Worm (Caenorhabditis elegans) whole organism, young adult: ENCODE results near the gene F49F1.9.
"Not testable (repeated sequence)": the region's sequence is repeated elsewhere in the genome, so short reads cannot be mapped to it uniquely, and the experiment has no call there.

Experiments
- D2030.7 ChIP-seq: fragments of 200-800 bp; sonication (Bioruptor generic); IDR thresholded peaks from 2 replicates; pipeline ENCODE4 v1.3.6; 2022; ENCODE audit warnings: missing genetic modification reagents, missing genetic modification characterization, missing compliant biosample characterization
- F33H1.4 ChIP-seq: fragments of 200-800 bp; sonication (Bioruptor generic); IDR thresholded peaks from 2 replicates; pipeline ENCODE4 v1.3.6; 2022; ENCODE audit warnings: missing genetic modification reagents, missing genetic modification characterization, missing compliant biosample characterization
- F55B11.4 ChIP-seq: sonication (generic microtip); optimal IDR thresholded peaks from 2 replicates; lab custom pipeline; 2016; ENCODE audit warnings: missing compliant biosample characterization, missing genetic modification characterization, borderline replicate concordance; ENCODE audit not compliant: insufficient read depth
- F57C9.4 ChIP-seq: sonication (generic microtip); optimal IDR thresholded peaks from 2 replicates; lab custom pipeline; 2017; ENCODE audit warnings: mild to moderate bottlenecking, missing genetic modification characterization, missing compliant biosample characterization
- K12H6.12 ChIP-seq: fragments of 200-800 bp; sonication (Bioruptor generic); optimal IDR thresholded peaks from 2 replicates; lab custom pipeline; 2018; ENCODE audit warnings: mild to moderate bottlenecking, missing genetic modification characterization, missing compliant biosample characterization
- T26A5.8 ChIP-seq: sonication (generic microtip); optimal IDR thresholded peaks from 2 replicates; lab custom pipeline; 2016; ENCODE audit warnings: missing genetic modification characterization, missing compliant biosample characterization
- Y53F4B.3 ChIP-seq: fragments of 200-800 bp; sonication (Bioruptor generic); IDR thresholded peaks from 2 replicates; pipeline ENCODE4 v1.3.6; 2022; ENCODE audit warnings: missing genetic modification reagents, missing genetic modification characterization, missing compliant biosample characterization
- Y95B8A.8 ChIP-seq: fragments of 200-800 bp; sonication (Bioruptor generic); IDR thresholded peaks from 2 replicates; pipeline ENCODE4 v1.3.6; 2022; ENCODE audit warnings: missing genetic modification reagents, missing genetic modification characterization, missing compliant biosample characterization
- akir-1 ChIP-seq: fragments of 200-800 bp; sonication (Bioruptor generic); optimal IDR thresholded peaks from 2 replicates; lab custom pipeline; 2018; ENCODE audit warnings: mild to moderate bottlenecking, missing genetic modification characterization, moderate library complexity, missing compliant biosample characterization
- aptf-3 ChIP-seq: fragments of 200-800 bp; sonication (Bioruptor generic); IDR thresholded peaks from 2 replicates; pipeline ENCODE4 v1.3.6; 2022; ENCODE audit warnings: missing genetic modification characterization, missing compliant biosample characterization
- atf-7 ChIP-seq: sonication (generic microtip); optimal IDR thresholded peaks from 2 replicates; lab custom pipeline; 2017; ENCODE audit warnings: mild to moderate bottlenecking, missing genetic modification characterization, missing compliant biosample characterization
- attf-5 ChIP-seq: fragments of 200-800 bp; sonication (Bioruptor generic); optimal IDR thresholded peaks from 2 replicates; lab custom pipeline; 2018; ENCODE audit warnings: mild to moderate bottlenecking, missing genetic modification characterization, missing compliant biosample characterization
- attf-6 ChIP-seq: fragments of 200-800 bp; sonication (Bioruptor generic); IDR thresholded peaks from 2 replicates; pipeline ENCODE4 v1.3.6; 2022; ENCODE audit warnings: missing genetic modification reagents, missing genetic modification characterization, missing compliant biosample characterization
- cebp-1 ChIP-seq, 2 experiments: fragments of 200-800 bp in 1 of 2; sonication (Bioruptor generic) in 1 of 2; sonication (generic microtip) in 1 of 2; IDR thresholded peaks in 1 of 2; optimal IDR thresholded peaks in 1 of 2; 2 replicates each; pipeline versions ENCODE4 v1.3.6 to Lab custom; 2017 to 2022; ENCODE audit warnings: missing compliant biosample characterization in 2 of 2, missing genetic modification characterization in 2 of 2, mild to moderate bottlenecking in 1 of 2, missing genetic modification reagents in 1 of 2, moderate library complexity in 1 of 2
- ceh-27 ChIP-seq: fragments of 200-800 bp; sonication (Bioruptor generic); optimal IDR thresholded peaks from 2 replicates; lab custom pipeline; 2018; ENCODE audit warnings: mild to moderate bottlenecking, missing genetic modification characterization, moderate library complexity, missing compliant biosample characterization
- ceh-58 ChIP-seq: fragments of 200-800 bp; sonication (Bioruptor generic); IDR thresholded peaks from 2 replicates; pipeline ENCODE4 v1.3.6; 2022; ENCODE audit warnings: missing genetic modification characterization, missing compliant biosample characterization
- ceh-79 ChIP-seq: sonication (generic microtip); optimal IDR thresholded peaks from 2 replicates; lab custom pipeline; 2017; ENCODE audit warnings: mild to moderate bottlenecking, missing genetic modification characterization, missing compliant biosample characterization
- chd-7 ChIP-seq: sonication (generic microtip); optimal IDR thresholded peaks from 2 replicates; lab custom pipeline; 2016; ENCODE audit warnings: mild to moderate bottlenecking, missing genetic modification characterization, moderate library complexity, missing compliant biosample characterization
- dpff-1 ChIP-seq: sonication (generic microtip); optimal IDR thresholded peaks from 2 replicates; lab custom pipeline; 2017; ENCODE audit warnings: mild to moderate bottlenecking, missing genetic modification characterization, missing compliant biosample characterization
- egl-44 ChIP-seq: fragments of 200-800 bp; sonication (Bioruptor generic); IDR thresholded peaks from 2 replicates; pipeline ENCODE4 v1.3.6; 2022; ENCODE audit warnings: missing genetic modification reagents, missing genetic modification characterization, missing compliant biosample characterization
- ekl-4 ChIP-seq: fragments of 200-800 bp; sonication (Bioruptor generic); IDR thresholded peaks from 2 replicates; pipeline ENCODE4 v1.3.6; 2022; ENCODE audit warnings: missing genetic modification reagents, missing genetic modification characterization, missing compliant biosample characterization
- fkh-3 ChIP-seq: sonication (generic microtip); optimal IDR thresholded peaks from 2 replicates; lab custom pipeline; 2016; ENCODE audit warnings: mild to moderate bottlenecking, missing genetic modification characterization, missing compliant biosample characterization
- hlh-12 ChIP-seq: sonication (generic microtip); optimal IDR thresholded peaks from 2 replicates; lab custom pipeline; 2016; ENCODE audit warnings: missing genetic modification characterization, missing compliant biosample characterization
- hlh-26 ChIP-seq: fragments of 200-800 bp; sonication (Bioruptor generic); conservative IDR thresholded peaks from 2 replicates; pipeline ENCODE4 v1.3.6; 2022; ENCODE audit warnings: missing genetic modification reagents, missing genetic modification characterization, missing compliant biosample characterization
- hmg-1.2 ChIP-seq: fragments of 200-800 bp; sonication (Bioruptor generic); IDR thresholded peaks from 2 replicates; pipeline ENCODE4 v1.3.6; 2022; ENCODE audit warnings: missing genetic modification reagents, missing genetic modification characterization, missing compliant biosample characterization
- hmg-20 ChIP-seq: fragments of 200-800 bp; sonication (Bioruptor generic); IDR thresholded peaks from 2 replicates; pipeline ENCODE4 v1.3.6; 2022; ENCODE audit warnings: missing genetic modification reagents, missing genetic modification characterization, missing compliant biosample characterization
- lag-1 ChIP-seq: fragments of 200-800 bp; sonication (Bioruptor generic); IDR thresholded peaks from 2 replicates; pipeline ENCODE4 v1.3.6; 2022; ENCODE audit warnings: missing genetic modification reagents, missing genetic modification characterization, missing compliant biosample characterization
- lin-40 ChIP-seq: sonication (generic microtip); optimal IDR thresholded peaks from 2 replicates; lab custom pipeline; 2016; ENCODE audit warnings: missing genetic modification characterization, mild to moderate bottlenecking, missing compliant biosample characterization, missing genotype, missing genetic modification reagents
- lir-1 ChIP-seq: fragments of 200-800 bp; sonication (Bioruptor generic); conservative IDR thresholded peaks from 2 replicates; pipeline ENCODE4 v1.3.6; 2022; ENCODE audit warnings: missing genetic modification reagents, missing genetic modification characterization, missing compliant biosample characterization
- madf-10 ChIP-seq: sonication (generic microtip); optimal IDR thresholded peaks from 2 replicates; lab custom pipeline; 2016; ENCODE audit warnings: mild to moderate bottlenecking, missing genetic modification characterization, missing compliant biosample characterization
- mcd-1 ChIP-seq: fragments of 200-800 bp; sonication (Bioruptor generic); IDR thresholded peaks from 2 replicates; pipeline ENCODE4 v1.3.6; 2022; ENCODE audit warnings: missing genetic modification reagents, missing genetic modification characterization, missing compliant biosample characterization
- nfya-2 ChIP-seq: fragments of 200-800 bp; sonication (Bioruptor generic); IDR thresholded peaks from 2 replicates; pipeline ENCODE4 v1.3.6; 2022; ENCODE audit warnings: missing genetic modification reagents, missing genetic modification characterization, missing compliant biosample characterization
- nhr-120 ChIP-seq: fragments of 200-800 bp; sonication (Bioruptor generic); IDR thresholded peaks from 2 replicates; pipeline ENCODE4 v1.3.6; 2022; ENCODE audit warnings: missing genetic modification characterization, missing compliant biosample characterization
- nhr-179 ChIP-seq: sonication (generic microtip); optimal IDR thresholded peaks from 2 replicates; lab custom pipeline; 2016; ENCODE audit warnings: mild to moderate bottlenecking, missing genetic modification characterization, missing compliant biosample characterization
- nhr-80 ChIP-seq: sonication (generic microtip); optimal IDR thresholded peaks from 2 replicates; lab custom pipeline; 2016; ENCODE audit warnings: missing genetic modification characterization, missing compliant biosample characterization
- pbrm-1 ChIP-seq: fragments of 200-800 bp; sonication (Bioruptor generic); IDR thresholded peaks from 2 replicates; pipeline ENCODE4 v1.3.6; 2022; ENCODE audit warnings: missing genetic modification reagents, missing genetic modification characterization, missing compliant biosample characterization
- rcor-1 ChIP-seq: fragments of 200-800 bp; sonication (Bioruptor generic); IDR thresholded peaks from 2 replicates; pipeline ENCODE4 v1.3.6; 2022; ENCODE audit warnings: missing genetic modification reagents, missing genetic modification characterization, missing compliant biosample characterization
- snpc-1.3 ChIP-seq: sonication (generic microtip); optimal IDR thresholded peaks from 2 replicates; lab custom pipeline; 2017; ENCODE audit warnings: missing genetic modification characterization, mild to moderate bottlenecking, missing compliant biosample characterization, antibody characterized with exemption, moderate library complexity, missing genotype, missing genetic modification reagents; ENCODE audit not compliant: insufficient read depth
- zfh-2 ChIP-seq: fragments of 200-800 bp; sonication (Bioruptor generic); conservative IDR thresholded peaks from 2 replicates; pipeline ENCODE4 v1.3.6; 2022; ENCODE audit warnings: missing genetic modification reagents, missing genetic modification characterization, missing compliant biosample characterization
- ztf-28 ChIP-seq: fragments of 200-800 bp; sonication (Bioruptor generic); IDR thresholded peaks from 2 replicates; pipeline ENCODE4 v1.3.6; 2022; ENCODE audit warnings: missing genetic modification reagents, missing genetic modification characterization, missing compliant biosample characterization

F49F1.9 gene

ce11 chrIV:4150138-4150537 lies 12.8 kb upstream of the F49F1.9 start:
- TF ChIP-seq K12H6.12 (no peak), cebp-1 (GFP tag; IDR thresholded peaks at IDR 0.05; lab: Robert Waterston, UW) (no peak), cebp-1 (tag; optimal IDR thresholded peaks at IDR 0.05; lab: Kevin White, UChicago) (no peak), aptf-3 (GFP tag; lab: Robert Waterston, UW) (no peak), Y53F4B.3 (no peak), lag-1 (no peak), nhr-179 (no peak), nhr-120 (GFP tag; lab: Robert Waterston, UW) (no peak), T26A5.8 (tag; lab: Kevin White, UChicago) (no peak), Y95B8A.8 (GFP tag; lab: Robert Waterston, UW) (no peak), ceh-27 (no peak), attf-6 (GFP tag; lab: Robert Waterston, UW) (no peak)

ce11 chrIV:4147891-4148290 lies 10.5 kb upstream of the F49F1.9 start:
- TF ChIP-seq hmg-20 (GFP tag; lab: Robert Waterston, UW) (no peak), nhr-80 (tag; lab: Kevin White, UChicago) (peak; percentile 77), dpff-1 (tag; lab: Kevin White, UChicago) (no peak), ceh-79 (tag; lab: Kevin White, UChicago) (no peak)
- TF ChIP-seq, all 124 proteins: peak for 1

ce11 chrIV:4144784-4145183 lies 7.4 kb upstream of the F49F1.9 start, which contains the start of gene R07C12.3:
TSS of gene R07C12.3 (plus strand) at chrIV:4145084.
- TF ChIP-seq rcor-1 (GFP tag; lab: Robert Waterston, UW) (no peak), lir-1 (GFP tag; lab: Robert Waterston, UW) (no peak), ztf-28 (no peak)
- TF ChIP-seq, all 124 proteins: peak for 0

- TF ChIP-seq F55B11.4, lag-1, hmg-1.2: not testable (repeated sequence)
- TF ChIP-seq, all 124 proteins: peak for 0; not testable (repeated sequence) for 124
Measured at ce11 chrIV:4142986-4143385, 5.6 kb upstream of the F49F1.9 start, which contains the start of gene F49F1.12. TSS of gene F49F1.12 (minus strand) at chrIV:4143086.

ce11 chrIV:4141311-4141710 lies 3.9 kb upstream of the F49F1.9 start, which contains the start of gene F49F1.11:
TSS of gene F49F1.11 (minus strand) at chrIV:4141411.
- TF ChIP-seq nfya-2 (GFP tag; lab: Robert Waterston, UW) (no peak), Y95B8A.8 (GFP tag; lab: Robert Waterston, UW) (no peak), madf-10 (no peak), hlh-12 (tag; lab: Kevin White, UChicago) (no peak), ztf-28 (no peak), atf-7 (tag; lab: Kevin White, UChicago) (no peak), lin-40 (no peak)
- TF ChIP-seq, all 124 proteins: peak for 0

- no peak for TF ChIP-seq fkh-3 (tag; lab: Kevin White, UChicago)
- TF ChIP-seq D2030.7 (GFP tag; lab: Robert Waterston, UW) = no peak
- no peak for TF ChIP-seq snpc-1.3 (tag; lab: Kevin White, UChicago)
- TF ChIP-seq pbrm-1 (GFP tag; lab: Robert Waterston, UW) = no peak
- no peak for TF ChIP-seq F33H1.4 (GFP tag; lab: Robert Waterston, UW)
- TF ChIP-seq zfh-2 (GFP tag; lab: Robert Waterston, UW) = no peak
- no peak for TF ChIP-seq ceh-58 (GFP tag; lab: Robert Waterston, UW)
- TF ChIP-seq egl-44 = no peak
- TF ChIP-seq F57C9.4 (tag; lab: Kevin White, UChicago) = no peak
- no peak for TF ChIP-seq lin-40
- TF ChIP-seq Y95B8A.8 (GFP tag; lab: Robert Waterston, UW) = no peak
- no peak for TF ChIP-seq attf-5 (GFP tag; lab: Kevin White, UChicago)
- TF ChIP-seq cebp-1 (GFP tag; IDR thresholded peaks at IDR 0.05; lab: Robert Waterston, UW) = no peak
- no peak for TF ChIP-seq cebp-1 (tag; optimal IDR thresholded peaks at IDR 0.05; lab: Kevin White, UChicago)
- no peak for TF ChIP-seq mcd-1 (GFP tag; lab: Robert Waterston, UW)
- TF ChIP-seq ekl-4 = no peak
- TF ChIP-seq chd-7 (tag; lab: Kevin White, UChicago) = no peak
- no peak for TF ChIP-seq akir-1
- no peak for TF ChIP-seq hlh-26 (GFP tag; lab: Robert Waterston, UW)
Measured at ce11 chrIV:4140265-4140664, 2.9 kb upstream of the F49F1.9 start, which contains the start of gene F49F1.18. TSS of gene F49F1.18 (minus strand) at chrIV:4140365.
